Worm (Caenorhabditis elegans) whole organism, L4/young adult: ENCODE data around the gene nbs-1.

ENCODE experiments used
- dao-5 ChIP-seq: sonication (generic microtip); optimal IDR thresholded peaks from 2 replicates; lab custom pipeline; 2016; ENCODE audit warnings: missing genotype, missing genetic modification characterization, moderate library complexity, missing compliant biosample characterization
- him-1 ChIP-seq: sonication (generic microtip); optimal IDR thresholded peaks from 2 replicates; lab custom pipeline; 2016; ENCODE audit warnings: missing genotype, missing genetic modification reagents, missing genetic modification characterization, missing compliant biosample characterization

- TF ChIP-seq him-1 (tag; lab: Kevin White, UChicago) (no peak), dao-5 (tag; lab: Kevin White, UChicago) (no peak)
Observed at ce11 chrII:11125059-11125594, 28.8 kb upstream of the nbs-1 start.
